Fruit fly (Drosophila melanogaster) Kc167 (cell line): ENCODE data around the gene Rexo5.

ENCODE experiments used
- Sin3A ChIP-seq: fragments of >200 bp; optimal IDR thresholded peaks from 2 replicates; lab custom pipeline; 2018; ENCODE audit warnings: missing external identifiers
- h ChIP-seq: fragments of >200 bp; optimal IDR thresholded peaks from 3 replicates; lab custom pipeline; 2018; ENCODE audit warnings: missing external identifiers
- psq ChIP-seq: fragments of >200 bp; optimal IDR thresholded peaks from 2 replicates; lab custom pipeline; 2017; ENCODE audit warnings: missing external identifiers

dm6 chr3L:6558516-6558915, 45.0 kb upstream of the Rexo5 start:
- TF ChIP-seq psq (lab: Kevin White, UChicago): no peak
- no peak for TF ChIP-seq h (lab: Kevin White, UChicago)
- TF ChIP-seq Sin3A: no peak
